Fruit fly (Drosophila melanogaster) whole organism, embryonic: ENCODE results near the gene Eip75B.

Experiments used
- Abd-B ChIP-seq: fragments of 200-800 bp; sonication (Bioruptor generic); optimal IDR thresholded peaks from 2 replicates; lab custom pipeline; 2018; ENCODE audit warnings: missing biosample characterization, mild to moderate bottlenecking, missing genetic modification characterization, moderate library complexity
- Bteb2 ChIP-seq: fragments of 200-800 bp; sonication (Bioruptor generic); optimal IDR thresholded peaks from 2 replicates; lab custom pipeline; 2016; ENCODE audit warnings: missing biosample characterization, missing genetic modification characterization
- CG11456 ChIP-seq: fragments of 200-800 bp; sonication (Bioruptor generic); IDR thresholded peaks from 3 replicates; pipeline ENCODE4 v1.3.6; 2022; ENCODE audit warnings: missing biosample characterization, missing genetic modification characterization
- CG11696 ChIP-seq: fragments of 200-800 bp; sonication (Bioruptor generic); IDR thresholded peaks from 2 replicates; pipeline ENCODE4 v1.3.6; 2022; ENCODE audit warnings: missing biosample characterization, missing genetic modification characterization
- CG12071 ChIP-seq: fragments of 200-800 bp; sonication (Bioruptor generic); optimal IDR thresholded peaks from 3 replicates; lab custom pipeline; 2018; ENCODE audit warnings: missing biosample characterization, mild to moderate bottlenecking, missing genetic modification characterization
- CG12104 ChIP-seq: fragments of 200-800 bp; sonication (Bioruptor generic); optimal IDR thresholded peaks from 3 replicates; lab custom pipeline; 2016; ENCODE audit warnings: missing biosample characterization, missing genetic modification characterization
- CG12391 ChIP-seq: fragments of 200-800 bp; sonication (Bioruptor generic); optimal IDR thresholded peaks from 3 replicates; lab custom pipeline; 2018; ENCODE audit warnings: missing biosample characterization, mild to moderate bottlenecking, missing genetic modification characterization, moderate library complexity
- CG13775 ChIP-seq: fragments of 200-800 bp; sonication (Bioruptor generic); optimal IDR thresholded peaks from 3 replicates; lab custom pipeline; 2017; ENCODE audit warnings: missing biosample characterization, mild to moderate bottlenecking, missing genetic modification characterization
- CG15696 ChIP-seq: fragments of 200-800 bp; sonication (Bioruptor generic); optimal IDR thresholded peaks from 2 replicates; lab custom pipeline; 2019; ENCODE audit warnings: missing biosample characterization, mild to moderate bottlenecking, missing genetic modification characterization, moderate library complexity
- CG16863 ChIP-seq: fragments of 200-800 bp; sonication (Bioruptor generic); optimal IDR thresholded peaks from 3 replicates; lab custom pipeline; 2016; ENCODE audit warnings: missing biosample characterization, missing genetic modification characterization
- CG17829 ChIP-seq: fragments of 200-800 bp; optimal IDR thresholded peaks from 2 replicates; lab custom pipeline; 2019; ENCODE audit warnings: missing biosample characterization, mild to moderate bottlenecking, missing genetic modification characterization, moderate library complexity
- CG2199 ChIP-seq: fragments of 200-800 bp; sonication (Bioruptor generic); IDR thresholded peaks from 3 replicates; pipeline ENCODE4 v1.3.6; 2022; ENCODE audit warnings: missing biosample characterization, missing genetic modification characterization
- CG3065 ChIP-seq: fragments of 200-800 bp; sonication (Bioruptor generic); optimal IDR thresholded peaks from 2 replicates; lab custom pipeline; 2016; ENCODE audit warnings: missing biosample characterization, missing genetic modification characterization
- CG31365 ChIP-seq: fragments of 200-800 bp; sonication (Bioruptor generic); optimal IDR thresholded peaks from 2 replicates; lab custom pipeline; 2018; ENCODE audit warnings: missing biosample characterization, mild to moderate bottlenecking, missing genetic modification characterization
- CG32772 ChIP-seq: fragments of 200-800 bp; sonication (Bioruptor generic); IDR thresholded peaks from 2 replicates; pipeline ENCODE4 v1.3.6; 2022; ENCODE audit warnings: missing biosample characterization, missing genetic modification characterization
- CG33213 ChIP-seq: fragments of 200-800 bp; sonication (Bioruptor generic); optimal IDR thresholded peaks from 3 replicates; lab custom pipeline; 2016; ENCODE audit warnings: missing biosample characterization, missing genetic modification characterization
- CG4707 ChIP-seq: fragments of 200-800 bp; sonication (Bioruptor generic); optimal IDR thresholded peaks from 2 replicates; lab custom pipeline; 2018; ENCODE audit warnings: missing biosample characterization, mild to moderate bottlenecking, missing genetic modification characterization, moderate library complexity
- CG6272 ChIP-seq: fragments of 200-800 bp; sonication (Bioruptor generic); IDR thresholded peaks from 2 replicates; pipeline ENCODE4 v1.3.6; 2022; ENCODE audit warnings: missing biosample characterization, missing genetic modification characterization
- CG6854 ChIP-seq: fragments of 200-800 bp; sonication (Bioruptor generic); optimal IDR thresholded peaks from 3 replicates; lab custom pipeline; 2017; ENCODE audit warnings: missing biosample characterization, mild to moderate bottlenecking, missing genetic modification characterization
- CG8281 ChIP-seq: fragments of 200-800 bp; sonication (Bioruptor generic); optimal IDR thresholded peaks from 2 replicates; lab custom pipeline; 2018; ENCODE audit warnings: missing biosample characterization, mild to moderate bottlenecking, missing genetic modification characterization, moderate library complexity
- CG9797 ChIP-seq: fragments of 200-800 bp; sonication (Bioruptor generic); optimal IDR thresholded peaks from 3 replicates; lab custom pipeline; 2018; ENCODE audit warnings: missing biosample characterization, mild to moderate bottlenecking, missing genetic modification characterization
- CrebB ChIP-seq: fragments of 200-800 bp; sonication (Bioruptor generic); optimal IDR thresholded peaks from 3 replicates; lab custom pipeline; 2018; ENCODE audit warnings: missing biosample characterization, mild to moderate bottlenecking, missing genetic modification characterization
- Dbx ChIP-seq: fragments of 200-800 bp; sonication (Bioruptor generic); IDR thresholded peaks from 3 replicates; pipeline ENCODE4 v1.3.6; 2022; ENCODE audit warnings: missing biosample characterization, missing genetic modification characterization
- Doc3 ChIP-seq: fragments of 200-800 bp; sonication (Bioruptor generic); IDR thresholded peaks from 3 replicates; pipeline ENCODE4 v1.3.6; 2022; ENCODE audit warnings: missing biosample characterization, missing genetic modification characterization; ENCODE audit not compliant: partially characterized antibody
- Gug ChIP-seq: fragments of 200-800 bp; sonication (Bioruptor generic); IDR thresholded peaks from 4 replicates; pipeline ENCODE4 v1.3.6; 2022; ENCODE audit warnings: missing biosample characterization, missing genetic modification characterization
- Hmr ChIP-seq: fragments of 200-800 bp; sonication (Bioruptor generic); optimal IDR thresholded peaks from 3 replicates; lab custom pipeline; 2017; ENCODE audit warnings: mild to moderate bottlenecking, missing biosample characterization, missing genetic modification reagents, missing genetic modification characterization
- Hr78 ChIP-seq, 2 experiments: fragments of 200-800 bp in 1 of 2; fragments of >200 bp in 1 of 2; sonication (Bioruptor generic) in 1 of 2; optimal IDR thresholded peaks; 2 replicates each; lab custom pipeline; 2017 to 2019; ENCODE audit warnings: missing biosample characterization in 2 of 2, missing genetic modification characterization in 2 of 2, mild to moderate bottlenecking in 1 of 2, moderate library complexity in 1 of 2
- Jarid2 ChIP-seq: fragments of 200-800 bp; sonication (Bioruptor generic); optimal IDR thresholded peaks from 3 replicates; lab custom pipeline; 2017; ENCODE audit warnings: mild to moderate bottlenecking, missing biosample characterization, missing genetic modification reagents, missing genetic modification characterization
- MTF-1 ChIP-seq: fragments of 200-800 bp; sonication (Bioruptor generic); optimal IDR thresholded peaks from 2 replicates; lab custom pipeline; 2018; ENCODE audit warnings: missing biosample characterization, mild to moderate bottlenecking, missing genetic modification characterization, borderline replicate concordance
- Opbp ChIP-seq: fragments of 200-800 bp; sonication (Bioruptor generic); IDR thresholded peaks from 3 replicates; pipeline ENCODE4 v1.3.6; 2022; ENCODE audit warnings: missing biosample characterization, missing genetic modification characterization; ENCODE audit not compliant: partially characterized antibody
- Rfx ChIP-seq: fragments of 200-800 bp; sonication (Bioruptor generic); IDR thresholded peaks from 2 replicates; pipeline ENCODE4 v1.3.6; 2022; ENCODE audit warnings: missing biosample characterization, missing genetic modification characterization
- Scr ChIP-seq: fragments of 200-800 bp; sonication (Bioruptor generic); IDR thresholded peaks from 2 replicates; pipeline ENCODE4 v1.3.6; 2022; ENCODE audit warnings: missing biosample characterization, missing genetic modification characterization; ENCODE audit not compliant: partially characterized antibody
- Sin3A ChIP-seq: fragments of >200 bp; optimal IDR thresholded peaks from 2 replicates; lab custom pipeline; 2018
- Taf1 ChIP-seq: fragments of 200-800 bp; sonication (Bioruptor generic); IDR thresholded peaks from 2 replicates; pipeline ENCODE4 v1.3.6; 2022; ENCODE audit warnings: missing biosample characterization, missing genetic modification characterization
- abd-A ChIP-seq: fragments of 200-800 bp; sonication (Bioruptor generic); optimal IDR thresholded peaks from 3 replicates; lab custom pipeline; 2019; ENCODE audit warnings: missing biosample characterization, mild to moderate bottlenecking, missing genetic modification characterization, moderate library complexity
- ara ChIP-seq: fragments of 200-800 bp; sonication (Bioruptor generic); IDR thresholded peaks from 2 replicates; pipeline ENCODE4 v1.3.6; 2022; ENCODE audit warnings: missing biosample characterization, missing genetic modification characterization
- ash1 ChIP-seq: fragments of 200-800 bp; sonication (Bioruptor generic); optimal IDR thresholded peaks from 2 replicates; lab custom pipeline; 2018; ENCODE audit warnings: missing biosample characterization, mild to moderate bottlenecking, missing genetic modification characterization
- bcd ChIP-seq: fragments of 200-800 bp; sonication (Bioruptor generic); optimal IDR thresholded peaks from 2 replicates; lab custom pipeline; 2017; ENCODE audit warnings: missing biosample characterization, mild to moderate bottlenecking, missing genetic modification characterization
- br ChIP-seq: fragments of >200 bp; optimal IDR thresholded peaks from 2 replicates; lab custom pipeline; 2017
- ems ChIP-seq: fragments of 200-800 bp; sonication (Bioruptor generic); optimal IDR thresholded peaks from 3 replicates; lab custom pipeline; 2016; ENCODE audit warnings: missing biosample characterization, missing genetic modification characterization
- gce ChIP-seq: fragments of 200-800 bp; sonication (Bioruptor generic); IDR thresholded peaks from 3 replicates; pipeline ENCODE4 v1.3.6; 2022; ENCODE audit warnings: missing biosample characterization, missing genetic modification characterization
- gcm2 ChIP-seq: fragments of 200-800 bp; sonication (Bioruptor generic); optimal IDR thresholded peaks from 2 replicates; lab custom pipeline; 2016; ENCODE audit warnings: missing biosample characterization, missing genetic modification characterization
- ham ChIP-seq: fragments of 200-800 bp; sonication (Bioruptor generic); IDR thresholded peaks from 2 replicates; pipeline ENCODE4 v1.3.6; 2022; ENCODE audit warnings: missing biosample characterization, missing genetic modification characterization
- ken ChIP-seq: fragments of 200-800 bp; sonication (Bioruptor generic); IDR thresholded peaks from 3 replicates; pipeline ENCODE4 v1.3.6; 2022; ENCODE audit warnings: missing biosample characterization, missing genetic modification characterization
- lbe ChIP-seq: fragments of 200-800 bp; sonication (Bioruptor generic); optimal IDR thresholded peaks from 2 replicates; lab custom pipeline; 2016; ENCODE audit warnings: missing biosample characterization, mild to moderate bottlenecking, missing genetic modification characterization
- lmd ChIP-seq: fragments of 200-800 bp; sonication (Bioruptor generic); IDR thresholded peaks from 2 replicates; pipeline ENCODE4 v1.3.6; 2022; ENCODE audit warnings: missing biosample characterization, missing genetic modification characterization
- sd ChIP-seq: fragments of 200-800 bp; sonication (Bioruptor generic); optimal IDR thresholded peaks from 3 replicates; lab custom pipeline; 2018; ENCODE audit warnings: missing biosample characterization, mild to moderate bottlenecking, missing genetic modification characterization, moderate library complexity
- slou ChIP-seq: fragments of 200-800 bp; sonication (Bioruptor generic); optimal IDR thresholded peaks from 3 replicates; lab custom pipeline; 2016; ENCODE audit warnings: missing biosample characterization, missing genetic modification characterization
- twi ChIP-seq: fragments of 200-800 bp; optimal IDR thresholded peaks from 2 replicates; lab custom pipeline; 2019; ENCODE audit warnings: missing biosample characterization, mild to moderate bottlenecking, missing genetic modification characterization, moderate library complexity
- vvl ChIP-seq: fragments of 200-800 bp; sonication (Bioruptor generic); IDR thresholded peaks from 2 replicates; pipeline ENCODE4 v1.3.6; 2022; ENCODE audit warnings: missing biosample characterization, missing genetic modification characterization

Eip75B gene

dm6 chr3L:17995203-17996143 lies 69.0 kb downstream of the Eip75B start (continued):
- no peak for TF ChIP-seq ken (GFP tag; lab: Robert Waterston, UW)
- no peak for TF ChIP-seq br
- TF ChIP-seq CG17829, result no peak
- TF ChIP-seq gce, result no peak
- TF ChIP-seq abd-A, result peak; percentile 84
- no peak for TF ChIP-seq CG4707 (GFP tag; lab: Kevin White, UChicago)
- TF ChIP-seq ems (GFP tag; lab: Kevin White, UChicago), result no peak
- TF ChIP-seq MTF-1, result no peak
- TF ChIP-seq Rfx, result peak; percentile 36
- TF ChIP-seq CG13775 (GFP tag; lab: Kevin White, UChicago), result no peak
- no peak for TF ChIP-seq CG6272 (GFP tag; lab: Robert Waterston, UW)
- no peak for TF ChIP-seq twi (tag; lab: Kevin White, UChicago)
- no peak for TF ChIP-seq CG2199
- TF ChIP-seq Sin3A, result no peak
- TF ChIP-seq ash1, result no peak
- TF ChIP-seq ara (GFP tag; lab: Robert Waterston, UW), result no peak
- TF ChIP-seq CG32772, result 0 out of 2 replicates have a peak, but pooled peaks have one; percentile 37
- no peak for TF ChIP-seq CG15696 (tag; lab: Kevin White, UChicago)
- TF ChIP-seq CG31365 (tag; lab: Kevin White, UChicago), result no peak
- no peak for TF ChIP-seq Doc3 (GFP tag; lab: Robert Waterston, UW)
- TF ChIP-seq CG11456 (GFP tag; lab: Robert Waterston, UW), result no peak
- TF ChIP-seq Jarid2 (GFP tag; lab: Kevin White, UChicago), result no peak
- TF ChIP-seq CG9797, result no peak
- no peak for TF ChIP-seq CG11696 (GFP tag; lab: Robert Waterston, UW)
- TF ChIP-seq ham (GFP tag; lab: Robert Waterston, UW), result no peak
- peak; percentile 38; the same call in 1 of the 2 replicates for TF ChIP-seq vvl (GFP tag; lab: Robert Waterston, UW)
- TF ChIP-seq CG16863 (GFP tag; lab: Kevin White, UChicago), result no peak
- peak; percentile 43 for TF ChIP-seq Hmr
- no peak for TF ChIP-seq CG12391 (tag; lab: Kevin White, UChicago)
- no peak for TF ChIP-seq lmd
- TF ChIP-seq sd (tag; lab: Kevin White, UChicago), result peak; percentile 98
- TF ChIP-seq CG33213, result no peak
- TF ChIP-seq CG6854 (GFP tag; lab: Kevin White, UChicago), result no peak
- no peak for TF ChIP-seq CrebB (tag; lab: Kevin White, UChicago)
- no peak for TF ChIP-seq lbe (GFP tag; lab: Kevin White, UChicago)
- no peak for TF ChIP-seq Opbp
- no peak for TF ChIP-seq Taf1 (GFP tag; lab: Robert Waterston, UW)
- no peak for TF ChIP-seq Scr (GFP tag; lab: Robert Waterston, UW)
- TF ChIP-seq slou, result no peak
- TF ChIP-seq Bteb2 (GFP tag; lab: Kevin White, UChicago), result no peak
- no peak for TF ChIP-seq CG12071
- TF ChIP-seq CG3065 (GFP tag; lab: Kevin White, UChicago), result no peak
- no peak for TF ChIP-seq Hr78 (GFP tag; optimal IDR thresholded peaks at IDR 0.05; lab: Kevin White, UChicago)
- no peak for TF ChIP-seq Gug
- peak; percentile 78 for TF ChIP-seq CG8281
- TF ChIP-seq CG12104 (GFP tag; lab: Kevin White, UChicago), result no peak
- TF ChIP-seq Dbx (GFP tag; lab: Robert Waterston, UW), result no peak; the same call in 2 of the 3 replicates
- TF ChIP-seq bcd, result no peak
- TF ChIP-seq Abd-B (GFP tag; lab: Kevin White, UChicago), result no peak
- no peak for TF ChIP-seq gcm2 (GFP tag; lab: Kevin White, UChicago)
